Fruit fly (Drosophila melanogaster) whole organism, embryonic: ENCODE data around the gene GstO3.

Experiments used
- ATbp ChIP-seq: fragments of 200-800 bp; sonication (Bioruptor generic); optimal IDR thresholded peaks from 2 replicates; lab custom pipeline; 2017; ENCODE audit warnings: missing biosample characterization, mild to moderate bottlenecking, missing genetic modification characterization, missing genetic modification reagents
- Antp ChIP-seq: fragments of 200-800 bp; sonication (Bioruptor generic); optimal IDR thresholded peaks from 3 replicates; lab custom pipeline; 2016; ENCODE audit warnings: missing biosample characterization, missing genetic modification characterization
- Bteb2 ChIP-seq: fragments of 200-800 bp; sonication (Bioruptor generic); optimal IDR thresholded peaks from 2 replicates; lab custom pipeline; 2016; ENCODE audit warnings: missing biosample characterization, missing genetic modification characterization
- CG10321 ChIP-seq: fragments of 200-800 bp; sonication (Bioruptor generic); IDR thresholded peaks from 2 replicates; pipeline ENCODE4 v1.3.6; 2022; ENCODE audit warnings: missing biosample characterization, missing genetic modification characterization
- CG10462 ChIP-seq: fragments of 200-800 bp; sonication (Bioruptor generic); optimal IDR thresholded peaks from 2 replicates; lab custom pipeline; 2016; ENCODE audit warnings: missing biosample characterization, missing genetic modification characterization
- CG10543 ChIP-seq: fragments of 200-800 bp; sonication (Bioruptor generic); optimal IDR thresholded peaks from 3 replicates; lab custom pipeline; 2017; ENCODE audit warnings: missing biosample characterization, mild to moderate bottlenecking, missing genetic modification characterization, moderate library complexity
- CG10979 ChIP-seq: fragments of 200-800 bp; sonication (Bioruptor generic); optimal IDR thresholded peaks from 2 replicates; lab custom pipeline; 2018; ENCODE audit warnings: missing biosample characterization, mild to moderate bottlenecking, missing genetic modification characterization, moderate library complexity
- CG12071 ChIP-seq: fragments of 200-800 bp; sonication (Bioruptor generic); optimal IDR thresholded peaks from 3 replicates; lab custom pipeline; 2018; ENCODE audit warnings: missing biosample characterization, mild to moderate bottlenecking, missing genetic modification characterization
- CG12104 ChIP-seq: fragments of 200-800 bp; sonication (Bioruptor generic); optimal IDR thresholded peaks from 3 replicates; lab custom pipeline; 2016; ENCODE audit warnings: missing biosample characterization, missing genetic modification characterization
- CG14050 ChIP-seq: fragments of 200-800 bp; sonication (Bioruptor generic); IDR thresholded peaks from 3 replicates; pipeline ENCODE4 v1.3.6; 2022; ENCODE audit warnings: missing biosample characterization, missing genetic modification characterization
- CG15601 ChIP-seq: fragments of 200-800 bp; sonication (Bioruptor generic); optimal IDR thresholded peaks from 3 replicates; lab custom pipeline; 2019; ENCODE audit warnings: missing biosample characterization, mild to moderate bottlenecking, missing genetic modification characterization, moderate library complexity
- CG17328 ChIP-seq: fragments of 200-800 bp; sonication (Bioruptor generic); IDR thresholded peaks from 2 replicates; pipeline ENCODE4 v1.3.6; 2022; ENCODE audit warnings: missing biosample characterization, missing genetic modification characterization
- CG2678 ChIP-seq: fragments of 200-800 bp; sonication (Bioruptor generic); optimal IDR thresholded peaks from 3 replicates; lab custom pipeline; 2019; ENCODE audit warnings: missing biosample characterization, mild to moderate bottlenecking, missing genetic modification characterization, moderate library complexity
- CG2875 ChIP-seq: fragments of 200-800 bp; sonication (Bioruptor generic); optimal IDR thresholded peaks from 2 replicates; lab custom pipeline; 2017; ENCODE audit warnings: missing biosample characterization, mild to moderate bottlenecking, missing genetic modification characterization, missing genetic modification reagents
- CG3281 ChIP-seq: fragments of 200-800 bp; sonication (Bioruptor generic); optimal IDR thresholded peaks from 3 replicates; lab custom pipeline; 2017; ENCODE audit warnings: missing biosample characterization, mild to moderate bottlenecking, missing genetic modification characterization
- CG4424 ChIP-seq: fragments of 200-800 bp; sonication (Bioruptor generic); optimal IDR thresholded peaks from 3 replicates; lab custom pipeline; 2016; ENCODE audit warnings: missing biosample characterization, missing genetic modification characterization
- CG4707 ChIP-seq: fragments of 200-800 bp; sonication (Bioruptor generic); optimal IDR thresholded peaks from 2 replicates; lab custom pipeline; 2018; ENCODE audit warnings: missing biosample characterization, mild to moderate bottlenecking, missing genetic modification characterization, moderate library complexity
- CG8290 ChIP-seq, 3 experiments: fragments of 200-800 bp; sonication (Bioruptor generic); optimal IDR thresholded peaks; 2 replicates each; lab custom pipeline; 2016 to 2019; ENCODE audit warnings: missing biosample characterization in 3 of 3, missing genetic modification characterization in 3 of 3, mild to moderate bottlenecking in 2 of 3, moderate library complexity in 1 of 3
- CG8359 ChIP-seq: fragments of 200-800 bp; sonication (Bioruptor generic); optimal IDR thresholded peaks from 2 replicates; lab custom pipeline; 2017; ENCODE audit warnings: missing biosample characterization, mild to moderate bottlenecking, missing genetic modification characterization, borderline replicate concordance
- CG9817 ChIP-seq: fragments of 200-800 bp; sonication (Bioruptor generic); optimal IDR thresholded peaks from 2 replicates; lab custom pipeline; 2018; ENCODE audit warnings: missing biosample characterization, mild to moderate bottlenecking, missing genetic modification characterization, moderate library complexity
- D19B ChIP-seq: fragments of 200-800 bp; sonication (Bioruptor generic); optimal IDR thresholded peaks from 2 replicates; lab custom pipeline; 2017; ENCODE audit warnings: missing biosample characterization, mild to moderate bottlenecking, missing genetic modification characterization
- Dek ChIP-seq: fragments of 200-800 bp; sonication (Bioruptor generic); optimal IDR thresholded peaks from 3 replicates; lab custom pipeline; 2019; ENCODE audit warnings: missing biosample characterization, mild to moderate bottlenecking, missing genetic modification characterization, moderate library complexity
- E2f1 ChIP-seq: fragments of 200-800 bp; sonication (Bioruptor generic); IDR thresholded peaks from 2 replicates; pipeline ENCODE4 v1.3.6; 2022; ENCODE audit warnings: missing biosample characterization, missing genetic modification characterization
- Hey ChIP-seq: fragments of 200-800 bp; sonication (Bioruptor generic); optimal IDR thresholded peaks from 3 replicates; lab custom pipeline; 2018; ENCODE audit warnings: missing biosample characterization, mild to moderate bottlenecking, missing genetic modification characterization
- Hr78 ChIP-seq, 2 experiments: fragments of 200-800 bp in 1 of 2; fragments of >200 bp in 1 of 2; sonication (Bioruptor generic) in 1 of 2; optimal IDR thresholded peaks; 2 replicates each; lab custom pipeline; 2017 to 2019; ENCODE audit warnings: missing biosample characterization in 2 of 2, missing genetic modification characterization in 2 of 2, mild to moderate bottlenecking in 1 of 2, moderate library complexity in 1 of 2
- Hsf ChIP-seq: fragments of 200-800 bp; sonication (Bioruptor generic); optimal IDR thresholded peaks from 3 replicates; lab custom pipeline; 2016; ENCODE audit warnings: missing biosample characterization, missing genetic modification characterization
- MTF-1 ChIP-seq: fragments of 200-800 bp; sonication (Bioruptor generic); optimal IDR thresholded peaks from 2 replicates; lab custom pipeline; 2018; ENCODE audit warnings: missing biosample characterization, mild to moderate bottlenecking, missing genetic modification characterization, borderline replicate concordance
- Max ChIP-seq: fragments of 200-800 bp; sonication (Bioruptor generic); optimal IDR thresholded peaks from 2 replicates; lab custom pipeline; 2016; ENCODE audit warnings: missing biosample characterization, mild to moderate bottlenecking, missing genetic modification characterization
- Stat92E ChIP-seq, 3 experiments: fragments of >200 bp in 2 of 3; fragments of 200-800 bp in 1 of 3; sonication (Bioruptor generic) in 1 of 3; optimal IDR thresholded peaks; 2 replicates each; lab custom pipeline; 2017 to 2019; ENCODE audit warnings: missing biosample characterization in 3 of 3, missing genetic modification characterization in 3 of 3, mild to moderate bottlenecking in 1 of 3, moderate library complexity in 1 of 3
- YL-1 ChIP-seq: fragments of 200-800 bp; sonication (Bioruptor generic); optimal IDR thresholded peaks from 3 replicates; lab custom pipeline; 2017; ENCODE audit warnings: missing biosample characterization, mild to moderate bottlenecking, missing genetic modification characterization
- chif ChIP-seq, 2 experiments: fragments of 200-800 bp; sonication (Bioruptor generic); optimal IDR thresholded peaks; 3 replicates each; lab custom pipeline; 2016; ENCODE audit warnings: missing biosample characterization in 2 of 2, missing genetic modification characterization in 2 of 2
- croc ChIP-seq: fragments of 200-800 bp; sonication (Bioruptor generic); conservative IDR thresholded peaks from 3 replicates; pipeline ENCODE4 v1.3.6; 2022; ENCODE audit warnings: missing biosample characterization, missing genetic modification characterization
- dimm ChIP-seq: fragments of 200-800 bp; sonication (Bioruptor generic); IDR thresholded peaks from 2 replicates; pipeline ENCODE4 v1.3.6; 2022; ENCODE audit warnings: missing biosample characterization, missing genetic modification characterization
- dm ChIP-seq: fragments of 200-800 bp; sonication (Bioruptor generic); optimal IDR thresholded peaks from 3 replicates; lab custom pipeline; 2016; ENCODE audit warnings: missing biosample characterization, missing genetic modification characterization
- dmrt11E ChIP-seq: fragments of 200-800 bp; sonication (Bioruptor generic); optimal IDR thresholded peaks from 3 replicates; lab custom pipeline; 2018; ENCODE audit warnings: missing biosample characterization, mild to moderate bottlenecking, missing genetic modification characterization, moderate library complexity
- dysf ChIP-seq: fragments of 200-800 bp; sonication (Bioruptor generic); IDR thresholded peaks from 3 replicates; pipeline ENCODE4 v1.3.6; 2022; ENCODE audit warnings: missing biosample characterization, missing genetic modification characterization
- gsb-n ChIP-seq: fragments of 200-800 bp; sonication (Bioruptor generic); optimal IDR thresholded peaks from 3 replicates; lab custom pipeline; 2018; ENCODE audit warnings: missing biosample characterization, mild to moderate bottlenecking, missing genetic modification characterization
- h ChIP-seq: fragments of >200 bp; optimal IDR thresholded peaks from 2 replicates; lab custom pipeline; 2017
- inv ChIP-seq: fragments of 200-800 bp; sonication (Bioruptor generic); IDR thresholded peaks from 2 replicates; pipeline ENCODE4 v1.3.6; 2022; ENCODE audit warnings: missing biosample characterization, missing genetic modification characterization; ENCODE audit not compliant: partially characterized antibody
- klu ChIP-seq: fragments of 200-800 bp; sonication (Bioruptor generic); IDR thresholded peaks from 2 replicates; pipeline ENCODE4 v1.3.6; 2022; ENCODE audit warnings: missing biosample characterization, missing genetic modification characterization
- lab ChIP-seq: fragments of 200-800 bp; sonication (Bioruptor generic); optimal IDR thresholded peaks from 3 replicates; lab custom pipeline; 2017; ENCODE audit warnings: missing biosample characterization, missing genetic modification characterization, mild to moderate bottlenecking, moderate library complexity, missing genetic modification reagents
- phol ChIP-seq: fragments of 200-800 bp; sonication (Bioruptor generic); optimal IDR thresholded peaks from 3 replicates; lab custom pipeline; 2018; ENCODE audit warnings: missing biosample characterization, mild to moderate bottlenecking, missing genetic modification characterization, moderate library complexity
- ranshi ChIP-seq: fragments of 200-800 bp; sonication (Bioruptor generic); IDR thresholded peaks from 2 replicates; pipeline ENCODE4 v1.3.6; 2022; ENCODE audit warnings: missing biosample characterization, missing genetic modification characterization
- sc ChIP-seq, 3 experiments: fragments of >200 bp in 2 of 3; fragments of 200-800 bp in 1 of 3; sonication (Bioruptor generic) in 1 of 3; optimal IDR thresholded peaks; 2 replicates in 2 of 3; 3 replicates in 1 of 3; lab custom pipeline; 2017; ENCODE audit warnings: mild to moderate bottlenecking in 1 of 3, missing biosample characterization in 1 of 3, missing genetic modification characterization in 1 of 3, missing genetic modification reagents in 1 of 3
- sd ChIP-seq: fragments of 200-800 bp; sonication (Bioruptor generic); optimal IDR thresholded peaks from 3 replicates; lab custom pipeline; 2018; ENCODE audit warnings: missing biosample characterization, mild to moderate bottlenecking, missing genetic modification characterization, moderate library complexity
- sqz ChIP-seq: fragments of 200-800 bp; sonication (Bioruptor generic); optimal IDR thresholded peaks from 3 replicates; lab custom pipeline; 2018; ENCODE audit warnings: missing biosample characterization, mild to moderate bottlenecking, missing genetic modification characterization
- stwl ChIP-seq: fragments of 200-800 bp; sonication (Bioruptor generic); optimal IDR thresholded peaks from 3 replicates; lab custom pipeline; 2018; ENCODE audit warnings: missing biosample characterization, mild to moderate bottlenecking, missing genetic modification characterization, moderate library complexity
- trem ChIP-seq: fragments of 200-800 bp; optimal IDR thresholded peaks from 3 replicates; lab custom pipeline; 2019; ENCODE audit warnings: missing biosample characterization, mild to moderate bottlenecking, missing genetic modification characterization, moderate library complexity

GstO3 gene

dm6 chr3L:8506975-8507441 lies 11.7 kb upstream of the GstO3 start, which contains the start of gene CG43163 (continued):
- no peak for TF ChIP-seq D19B
- TF ChIP-seq Stat92E (GFP tag; optimal IDR thresholded peaks at IDR 0.05; lab: Kevin White, UChicago) = peak in 1 of 3 experiments; percentile 8
- TF ChIP-seq CG2678 (tag; lab: Kevin White, UChicago) = peak; percentile 67
- TF ChIP-seq h (lab: Kevin White, UChicago) = no peak
- peak; percentile 47 for TF ChIP-seq CG8290 (GFP tag; optimal IDR thresholded peaks at IDR 0.05; lab: Kevin White, UChicago)
- peak; percentile 32 to 84 for TF ChIP-seq CG8290 (tag; optimal IDR thresholded peaks at IDR 0.05; lab: Kevin White, UChicago)
- TF ChIP-seq CG10979 (tag; lab: Kevin White, UChicago) = peak; percentile 71
- peak; percentile 42 for TF ChIP-seq CG10543 (GFP tag; lab: Kevin White, UChicago)
- no peak for TF ChIP-seq Antp (GFP tag; lab: Kevin White, UChicago)
- TF ChIP-seq sc (optimal IDR thresholded peaks at IDR 0.05; lab: Kevin White, UChicago) = no peak
- TF ChIP-seq sc (GFP tag; optimal IDR thresholded peaks at IDR 0.05; lab: Kevin White, UChicago) = peak; percentile 20
- peak; percentile 67; the same call in 2 of the 3 replicates for TF ChIP-seq dysf (GFP tag; lab: Robert Waterston, UW)
- TF ChIP-seq trem (tag; lab: Kevin White, UChicago) = peak; percentile 79
- TF ChIP-seq dm (GFP tag; lab: Kevin White, UChicago) = peak; percentile 54
- TF ChIP-seq dmrt11E (tag; lab: Kevin White, UChicago) = peak; percentile 61
- peak; percentile 34 for TF ChIP-seq CG2875 (GFP tag; lab: Kevin White, UChicago)
- TF ChIP-seq CG3281 = peak; percentile 36
- TF ChIP-seq stwl (tag; lab: Kevin White, UChicago) = peak; percentile 78
- peak; percentile 58 for TF ChIP-seq CG15601 (tag; lab: Kevin White, UChicago)
- peak; percentile 81 for TF ChIP-seq CG17328
- TF ChIP-seq CG12104 (GFP tag; lab: Kevin White, UChicago) = peak; percentile 12
- peak in 1 of 2 experiments; percentile 76 for TF ChIP-seq Hr78 (GFP tag; optimal IDR thresholded peaks at IDR 0.05; lab: Kevin White, UChicago)
- TF ChIP-seq ranshi (GFP tag; lab: Robert Waterston, UW) = peak; percentile 58; the same call in 1 of the 2 replicates
- TF ChIP-seq phol (tag; lab: Kevin White, UChicago) = peak; percentile 77
- peak; percentile 43 for TF ChIP-seq CG12071 (GFP tag; lab: Kevin White, UChicago)
- peak; percentile 55 for TF ChIP-seq YL-1 (GFP tag; lab: Kevin White, UChicago)
- peak; percentile 63 for TF ChIP-seq Hsf (GFP tag; lab: Kevin White, UChicago)
- peak; percentile 66 for TF ChIP-seq CG4424 (GFP tag; lab: Kevin White, UChicago)
- peak; percentile 34 for TF ChIP-seq ATbp (GFP tag; lab: Kevin White, UChicago)
- no peak for TF ChIP-seq klu (GFP tag; lab: Robert Waterston, UW)
- no peak for TF ChIP-seq CG8359 (GFP tag; lab: Kevin White, UChicago)
- TF ChIP-seq CG9817 (tag; lab: Kevin White, UChicago) = peak; percentile 41
- peak; percentile 68 for TF ChIP-seq gsb-n
- peak; percentile 30; the same call in 1 of the 3 replicates for TF ChIP-seq CG14050 (GFP tag; lab: Robert Waterston, UW)
- peak; percentile 51 for TF ChIP-seq Bteb2 (GFP tag; lab: Kevin White, UChicago)
- peak; percentile 53 for TF ChIP-seq sd
- peak; percentile 68 for TF ChIP-seq Dek (tag; lab: Kevin White, UChicago)
- peak; percentile 78 for TF ChIP-seq lab (GFP tag; lab: Kevin White, UChicago)
- peak; percentile 27 to 47 for TF ChIP-seq chif (GFP tag; optimal IDR thresholded peaks at IDR 0.05; lab: Kevin White, UChicago)
- TF ChIP-seq E2f1 (GFP tag; lab: Robert Waterston, UW) = peak; percentile 65
- no peak for TF ChIP-seq Hey (tag; lab: Kevin White, UChicago)
- peak; percentile 34 for TF ChIP-seq CG10462 (GFP tag; lab: Kevin White, UChicago)
- no peak for TF ChIP-seq sqz (GFP tag; lab: Kevin White, UChicago)
- TF ChIP-seq dimm (GFP tag; lab: Robert Waterston, UW) = no peak
- no peak for TF ChIP-seq croc
- TF ChIP-seq CG10321 (GFP tag; lab: Robert Waterston, UW) = 0 out of 2 replicates have a peak, but pooled peaks have one; percentile 17
- TF ChIP-seq MTF-1 (GFP tag; lab: Kevin White, UChicago) = no peak
- TF ChIP-seq CG4707 = peak; percentile 22
- no peak for TF ChIP-seq inv
- TF ChIP-seq Max (GFP tag; lab: Kevin White, UChicago) = peak; percentile 56
